Worm (Caenorhabditis elegans): ENCODE data around the gene F31F6.2.
A peak's percentile ranks its signal among the peaks of the same experiment; 100 is the strongest.

Gene F31F6.2

DNA sequence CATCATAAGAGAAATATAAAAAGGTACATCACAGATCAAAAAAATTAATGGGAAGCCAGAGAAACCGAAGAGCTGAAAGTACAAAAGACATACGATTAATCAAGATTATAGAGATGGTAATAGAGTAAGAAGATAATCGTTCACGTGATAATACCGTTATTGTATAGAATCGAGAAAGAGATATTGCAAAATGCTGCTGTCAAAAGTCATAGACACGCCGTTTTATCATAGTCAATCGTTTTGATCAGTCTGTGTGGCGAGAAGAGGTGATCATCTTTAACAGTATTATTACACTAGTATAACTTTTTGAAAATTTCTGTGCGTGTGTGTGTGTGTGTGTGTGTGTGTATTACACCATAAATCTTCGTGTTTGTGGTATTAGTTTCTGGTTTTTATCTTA, 22.7 kb upstream of the F31F6.2 start:
- no peak for TF ChIP-seq lin-11 (tag; optimal IDR thresholded peaks at IDR 0.05)
- TF ChIP-seq alr-1 (tag; optimal IDR thresholded peaks at IDR 0.05) = no peak
- TF ChIP-seq mdl-1 (tag; optimal IDR thresholded peaks at IDR 0.05) = peak in 1 of 2 experiments; percentile 26
- peak; percentile 61 for TF ChIP-seq nhr-21 (tag; optimal IDR thresholded peaks at IDR 0.05)
- peak; percentile 76 for TF ChIP-seq blmp-1 (tag; optimal IDR thresholded peaks at IDR 0.05; ENCODE audit: insufficient read depth)
- TF ChIP-seq elt-3 (tag; optimal IDR thresholded peaks at IDR 0.05) = no peak
- no peak for TF ChIP-seq fos-1 (tag; optimal IDR thresholded peaks at IDR 0.05)
- TF ChIP-seq sma-9 (GFP tag; optimal IDR thresholded peaks at IDR 0.05) = peak; percentile 86
- TF ChIP-seq sma-9 (tag; optimal IDR thresholded peaks at IDR 0.05) = no peak
- TF ChIP-seq gmeb-1 (tag; optimal IDR thresholded peaks at IDR 0.05) = peak; percentile 8
- TF ChIP-seq nhr-25 (tag; optimal IDR thresholded peaks at IDR 0.05) = peak; percentile 67
- peak; percentile 39 for TF ChIP-seq crh-2 (tag; optimal IDR thresholded peaks at IDR 0.05)
- TF ChIP-seq sma-3 (GFP tag; optimal IDR thresholded peaks at IDR 0.05) = peak; percentile 71

DNA sequence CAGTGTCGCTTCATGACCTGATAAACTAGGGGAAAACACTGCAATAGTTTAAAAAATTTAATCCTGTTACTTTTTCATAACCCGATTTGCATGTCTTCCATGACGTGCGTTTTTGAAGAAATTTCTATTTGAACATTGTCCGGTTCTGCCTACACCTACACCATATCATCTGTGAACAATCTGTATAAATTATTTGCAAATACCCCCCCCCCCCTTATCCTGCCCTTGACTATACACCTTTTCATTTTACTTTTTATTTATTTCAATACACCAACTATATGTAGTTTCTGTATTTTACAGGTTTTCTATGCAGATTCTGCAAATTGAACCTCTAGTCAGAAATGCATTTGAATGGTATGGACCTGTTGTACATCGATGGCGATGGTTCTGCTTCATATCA, 16.5 kb upstream of the F31F6.2 start, which contains the start of gene daf-6:
TSS of gene daf-6 (plus strand) at position 301 of the 400 bp plus-strand sequence.
- TF ChIP-seq sem-4 (tag; optimal IDR thresholded peaks at IDR 0.05) (no peak), zag-1 (tag; optimal IDR thresholded peaks at IDR 0.05) (no peak), alr-1 (tag; optimal IDR thresholded peaks at IDR 0.05) (no peak), ztf-11 (tag; optimal IDR thresholded peaks at IDR 0.05) (no peak), fos-1 (tag; optimal IDR thresholded peaks at IDR 0.05) (no peak), aly-2 (tag; optimal IDR thresholded peaks at IDR 0.05) (no peak), gmeb-1 (tag; optimal IDR thresholded peaks at IDR 0.05) (no peak), nhr-237 (tag; optimal IDR thresholded peaks at IDR 0.05) (no peak), dmd-4 (tag; optimal IDR thresholded peaks at IDR 0.05) (no peak), crh-2 (tag; optimal IDR thresholded peaks at IDR 0.05) (no peak), unc-62 (GFP tag; optimal IDR thresholded peaks at IDR 0.05) (no peak), F13H6.1 (tag; optimal IDR thresholded peaks at IDR 0.05) (no peak)

DNA sequence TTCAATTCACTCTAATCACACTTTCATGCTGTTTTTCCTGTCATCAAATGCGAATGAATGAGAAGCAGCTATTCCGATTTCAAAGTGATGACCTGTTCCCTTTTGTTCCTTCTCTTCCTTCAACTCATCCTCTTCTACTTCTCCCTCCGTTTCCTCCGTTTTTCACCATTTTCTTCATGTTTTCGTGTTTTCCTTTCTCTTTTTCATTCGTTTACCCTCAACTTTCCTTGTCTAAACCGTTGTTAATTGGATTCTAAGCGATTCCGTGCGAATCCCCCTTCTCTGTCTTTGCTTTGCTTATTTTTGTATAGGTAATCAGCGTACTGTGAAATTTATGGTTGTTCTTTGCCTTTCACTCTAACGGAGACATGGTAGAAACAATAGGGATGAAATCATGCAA, 14.2 kb upstream of the F31F6.2 start:
- TF ChIP-seq ama-1 (optimal IDR thresholded peaks at IDR 0.05) = no peak
- no peak for TF ChIP-seq mab-5 (tag; optimal IDR thresholded peaks at IDR 0.05)
- TF ChIP-seq R02D3.7 (tag; optimal IDR thresholded peaks at IDR 0.05) = no peak

DNA sequence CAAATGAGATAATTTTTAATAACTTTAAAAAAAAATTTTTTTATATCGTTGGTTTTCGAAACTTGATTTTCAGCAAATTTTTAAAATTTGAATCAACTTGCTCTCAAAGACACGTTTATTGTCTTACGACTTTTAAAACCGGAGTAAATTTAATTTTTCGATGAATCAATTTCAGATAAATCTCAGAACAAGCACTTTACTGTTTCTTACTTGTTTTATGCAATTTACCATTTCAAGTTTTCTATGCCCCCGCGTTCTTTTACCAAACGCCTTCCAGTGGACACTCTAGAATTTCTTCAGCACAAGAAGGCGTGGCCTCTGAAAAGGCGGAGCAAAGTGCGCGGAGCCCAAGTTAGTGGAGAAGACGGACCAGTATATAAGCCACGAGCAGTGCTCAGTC, 9.4 kb upstream of the F31F6.2 start, which contains the start of gene flp-8:
TSS of gene flp-8 (plus strand) at position 301 of the 400 bp plus-strand sequence.
- no peak for TF ChIP-seq C34F6.9 (tag; optimal IDR thresholded peaks at IDR 0.05)
- TF ChIP-seq mdl-1 (tag; optimal IDR thresholded peaks at IDR 0.05) = no peak
- no peak for TF ChIP-seq blmp-1 (tag; optimal IDR thresholded peaks at IDR 0.05; ENCODE audit: insufficient read depth)
- no peak for TF ChIP-seq unc-55 (GFP tag; optimal IDR thresholded peaks at IDR 0.05)

DNA sequence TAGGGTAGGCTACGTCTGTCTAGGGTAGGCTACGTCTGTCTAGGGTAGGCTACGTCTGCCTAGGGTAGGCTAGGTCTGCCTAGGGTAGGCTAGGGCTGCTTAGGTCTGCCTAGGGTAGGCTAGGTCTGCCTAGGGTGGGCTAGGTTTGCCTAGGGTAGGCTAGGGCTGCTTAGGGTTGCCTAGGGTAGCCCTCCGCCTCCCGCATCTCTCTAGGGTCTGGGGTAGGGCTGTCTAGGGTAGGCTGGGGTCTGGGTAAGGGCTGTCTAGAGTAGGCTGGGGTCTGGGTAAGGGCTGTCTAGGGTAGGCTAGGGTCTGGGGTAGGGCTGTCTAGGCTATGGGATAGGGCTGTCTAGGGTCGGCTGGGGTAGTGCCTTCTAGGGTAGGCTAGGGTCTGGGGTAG, 6.0 kb upstream of the F31F6.2 start:
- no peak for TF ChIP-seq ceh-16 (tag; optimal IDR thresholded peaks at IDR 0.05)
- TF ChIP-seq elt-1 (tag; optimal IDR thresholded peaks at IDR 0.05) = no peak
- TF ChIP-seq mdl-1 (tag; optimal IDR thresholded peaks at IDR 0.05) = no peak
- TF ChIP-seq sma-9 (GFP tag; optimal IDR thresholded peaks at IDR 0.05) = no peak
- no peak for TF ChIP-seq sma-9 (tag; optimal IDR thresholded peaks at IDR 0.05)
- TF ChIP-seq unc-39 (tag; optimal IDR thresholded peaks at IDR 0.05) = no peak
- no peak for TF ChIP-seq nhr-11 (tag; optimal IDR thresholded peaks at IDR 0.05)
- no peak for TF ChIP-seq aly-2 (tag; optimal IDR thresholded peaks at IDR 0.05)
- TF ChIP-seq unc-62 (GFP tag; optimal IDR thresholded peaks at IDR 0.05) = no peak
- no peak for TF ChIP-seq crh-2 (tag; optimal IDR thresholded peaks at IDR 0.05)
- no peak for TF ChIP-seq alr-1 (tag; optimal IDR thresholded peaks at IDR 0.05)
- no peak for TF ChIP-seq peb-1 (tag; optimal IDR thresholded peaks at IDR 0.05)
- TF ChIP-seq nhr-21 (tag; optimal IDR thresholded peaks at IDR 0.05) = no peak
- TF ChIP-seq C34F6.9 (tag; optimal IDR thresholded peaks at IDR 0.05) = no peak

DNA sequence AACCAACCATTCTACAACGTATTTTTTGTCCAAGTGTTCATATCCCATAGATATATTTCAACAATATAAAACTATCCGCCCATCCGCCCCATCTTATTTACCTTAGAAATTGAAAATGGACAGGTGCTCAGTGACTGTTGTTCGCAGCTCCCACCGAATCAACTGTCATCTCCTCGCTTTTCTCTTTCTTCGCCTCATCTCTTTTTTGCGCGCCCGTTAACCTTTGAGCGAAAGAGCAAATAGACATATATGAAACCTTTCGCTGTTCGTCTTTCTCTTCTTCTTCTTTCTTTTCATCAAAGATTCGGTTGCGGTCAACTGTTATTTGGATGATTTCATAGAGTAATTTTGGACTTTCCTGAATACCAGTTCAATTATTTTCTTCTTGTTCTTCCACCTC, 4.0 kb upstream of the F31F6.2 start, which contains the start of gene sssh-1:
TSS of gene sssh-1 (plus strand) at position 301 of the 400 bp plus-strand sequence.
- no peak for TF ChIP-seq nhr-237 (tag; optimal IDR thresholded peaks at IDR 0.05)
- no peak for TF ChIP-seq ceh-82 (tag; optimal IDR thresholded peaks at IDR 0.05)

Measured in whole organism, L2 larva.